Worm (Caenorhabditis elegans) whole organism, L4 larva: ENCODE measurements around the gene C14A4.7.
A peak's percentile ranks its signal among the peaks of the same experiment; 100 is the strongest.

ENCODE experiments used
- F49E8.2 ChIP-seq: sonication (generic microtip); optimal IDR thresholded peaks from 2 replicates; lab custom pipeline; 2016; ENCODE audit warnings: missing compliant biosample characterization, mild to moderate bottlenecking, missing genetic modification characterization, borderline replicate concordance
- T20F7.1 ChIP-seq: fragments of 200-800 bp; sonication (Bioruptor generic); optimal IDR thresholded peaks from 2 replicates; lab custom pipeline; 2018; ENCODE audit warnings: mild to moderate bottlenecking, missing genetic modification characterization, missing compliant biosample characterization
- T26A8.4 ChIP-seq: fragments of 200-800 bp; sonication (Bioruptor generic); IDR thresholded peaks from 2 replicates; pipeline ENCODE4 v1.3.6; 2022; ENCODE audit warnings: missing genetic modification characterization, missing compliant biosample characterization
- Y105C5A.15 ChIP-seq: fragments of 200-800 bp; sonication (Bioruptor generic); IDR thresholded peaks from 2 replicates; pipeline ENCODE4 v1.3.6; 2022; ENCODE audit warnings: missing genetic modification characterization, missing compliant biosample characterization
- Y5F2A.4 ChIP-seq: fragments of 200-800 bp; sonication (Bioruptor generic); optimal IDR thresholded peaks from 2 replicates; lab custom pipeline; 2018; ENCODE audit warnings: mild to moderate bottlenecking, missing genetic modification characterization, missing compliant biosample characterization
- aha-1 ChIP-seq: fragments of 150-350 bp; peaks from one replicate; lab custom pipeline; 2014; ENCODE audit warnings: missing biosample characterization, missing genetic modification characterization
- ama-1 ChIP-seq: fragments of 150-350 bp; optimal IDR thresholded peaks from 2 replicates; lab custom pipeline; 2014; ENCODE audit warnings: inconsistent platforms, mixed read lengths
- arid-1 ChIP-seq: fragments of 200-800 bp; sonication (Bioruptor generic); conservative IDR thresholded peaks from 2 replicates; pipeline ENCODE4 v1.3.6; 2022; ENCODE audit warnings: missing genetic modification reagents, missing genetic modification characterization, missing compliant biosample characterization
- attf-4 ChIP-seq: sonication (generic microtip); optimal IDR thresholded peaks from 3 replicates; lab custom pipeline; 2017; ENCODE audit warnings: missing biosample characterization, missing genetic modification characterization
- ceh-28 ChIP-seq: fragments of 150-350 bp; optimal IDR thresholded peaks from 2 replicates; lab custom pipeline; 2014; ENCODE audit warnings: missing biosample characterization, missing genetic modification reagents, missing genetic modification characterization
- ces-1 ChIP-seq: fragments of 150-350 bp; sonication (generic microtip); optimal IDR thresholded peaks from 4 replicates; lab custom pipeline; 2014; ENCODE audit warnings: missing biosample characterization, missing genetic modification reagents, missing genetic modification characterization
- daf-8 ChIP-seq: fragments of 200-800 bp; sonication (Bioruptor generic); IDR thresholded peaks from 2 replicates; pipeline ENCODE4 v1.3.6; 2022; ENCODE audit warnings: missing genetic modification characterization, missing compliant biosample characterization
- dmd-8 ChIP-seq: fragments of 200-800 bp; sonication (Bioruptor generic); IDR thresholded peaks from 2 replicates; pipeline ENCODE4 v1.3.6; 2022; ENCODE audit warnings: missing genetic modification characterization, missing compliant biosample characterization
- egl-43 ChIP-seq: fragments of 200-800 bp; sonication (Bioruptor generic); IDR thresholded peaks from 2 replicates; pipeline ENCODE4 v1.3.6; 2022; ENCODE audit warnings: missing genetic modification reagents, missing genetic modification characterization, missing compliant biosample characterization
- hif-1 ChIP-seq, 2 experiments: sonication (generic microtip); optimal IDR thresholded peaks; 2 replicates each; lab custom pipeline; 2016 to 2017; ENCODE audit warnings: missing compliant biosample characterization in 2 of 2, missing genetic modification characterization in 2 of 2, missing genetic modification reagents in 2 of 2, missing genotype in 2 of 2, mild to moderate bottlenecking in 1 of 2
- hlh-11 ChIP-seq: fragments of 200-800 bp; sonication (Bioruptor generic); optimal IDR thresholded peaks from 2 replicates; lab custom pipeline; 2018; ENCODE audit warnings: mild to moderate bottlenecking, missing genetic modification characterization, missing compliant biosample characterization
- hlh-30 ChIP-seq: sonication (generic microtip); optimal IDR thresholded peaks from 2 replicates; lab custom pipeline; 2017; ENCODE audit warnings: antibody characterized with exemption, mild to moderate bottlenecking, missing genetic modification characterization, missing compliant biosample characterization; ENCODE audit not compliant: insufficient read depth
- hmg-1.1 ChIP-seq: fragments of 200-800 bp; sonication (Bioruptor generic); IDR thresholded peaks from 2 replicates; pipeline ENCODE4 v1.3.6; 2022; ENCODE audit warnings: missing genetic modification reagents, missing genetic modification characterization, missing compliant biosample characterization
- jun-1 ChIP-seq: fragments of 150-350 bp; optimal IDR thresholded peaks from 2 replicates; lab custom pipeline; 2014; ENCODE audit warnings: missing biosample characterization, missing genetic modification reagents, missing genetic modification characterization
- lim-7 ChIP-seq: fragments of 200-800 bp; sonication (Bioruptor generic); IDR thresholded peaks from 2 replicates; pipeline ENCODE4 v1.3.6; 2022; ENCODE audit warnings: missing genetic modification characterization, missing compliant biosample characterization
- lin-1 ChIP-seq: fragments of 200-800 bp; sonication (Bioruptor generic); IDR thresholded peaks from 2 replicates; pipeline ENCODE4 v1.3.6; 2022; ENCODE audit warnings: missing genetic modification reagents, missing genetic modification characterization, missing compliant biosample characterization
- lin-13 ChIP-seq: fragments of 150-350 bp; optimal IDR thresholded peaks from 2 replicates; lab custom pipeline; 2014; ENCODE audit warnings: missing biosample characterization, missing genetic modification reagents, missing genetic modification characterization
- lin-39 ChIP-seq: fragments of 150-350 bp; optimal IDR thresholded peaks from 2 replicates; lab custom pipeline; 2014; ENCODE audit warnings: missing biosample characterization, missing genetic modification reagents, missing genetic modification characterization
- lsy-2 ChIP-seq, 2 experiments: fragments of 150-350 bp in 1 of 2; sonication (generic microtip) in 1 of 2; optimal IDR thresholded peaks; 2 replicates each; lab custom pipeline; 2014 to 2017; ENCODE audit warnings: missing biosample characterization in 2 of 2, missing genetic modification characterization in 2 of 2
- mdt-29 ChIP-seq: fragments of 200-800 bp; sonication (Bioruptor generic); IDR thresholded peaks from 2 replicates; pipeline ENCODE4 v1.3.6; 2022; ENCODE audit warnings: missing genetic modification reagents, missing genetic modification characterization, missing compliant biosample characterization
- mep-1 ChIP-seq: fragments of 150-350 bp; sonication (generic microtip); optimal IDR thresholded peaks from 3 replicates; lab custom pipeline; 2014; ENCODE audit warnings: missing biosample characterization, missing genetic modification characterization
- mes-2 ChIP-seq: sonication (generic microtip); optimal IDR thresholded peaks from 2 replicates; lab custom pipeline; 2016; ENCODE audit warnings: missing genotype, mild to moderate bottlenecking, missing genetic modification characterization, missing compliant biosample characterization; ENCODE audit not compliant: poor library complexity, severe bottlenecking
- mxl-3 ChIP-seq: fragments of 200-800 bp; sonication (Bioruptor generic); optimal IDR thresholded peaks from 2 replicates; lab custom pipeline; 2018; ENCODE audit warnings: mild to moderate bottlenecking, missing genetic modification characterization, missing compliant biosample characterization
- nhr-11 ChIP-seq: fragments of 150-350 bp; optimal IDR thresholded peaks from 2 replicates; lab custom pipeline; 2014; ENCODE audit warnings: missing biosample characterization, missing genetic modification characterization
- nhr-111 ChIP-seq: fragments of 200-800 bp; sonication (Bioruptor generic); optimal IDR thresholded peaks from 2 replicates; lab custom pipeline; 2018; ENCODE audit warnings: mild to moderate bottlenecking, missing genetic modification characterization, missing compliant biosample characterization
- nhr-25 ChIP-seq: sonication (generic microtip); optimal IDR thresholded peaks from 2 replicates; lab custom pipeline; 2017; ENCODE audit warnings: missing genetic modification characterization, mild to moderate bottlenecking, missing compliant biosample characterization, antibody characterized with exemption, moderate library complexity, borderline replicate concordance; ENCODE audit not compliant: insufficient read depth
- nhr-48 ChIP-seq: sonication (generic microtip); optimal IDR thresholded peaks from 2 replicates; lab custom pipeline; 2016; ENCODE audit warnings: mild to moderate bottlenecking, missing genetic modification characterization, missing compliant biosample characterization
- nhr-6 ChIP-seq: fragments of 150-350 bp; optimal IDR thresholded peaks from 2 replicates; lab custom pipeline; 2014; ENCODE audit warnings: missing biosample characterization, missing genetic modification characterization
- nhr-77 ChIP-seq: fragments of 150-350 bp; optimal IDR thresholded peaks from 2 replicates; lab custom pipeline; 2014; ENCODE audit warnings: missing biosample characterization, missing genetic modification characterization
- pha-4 ChIP-seq, 2 experiments: fragments of 150-350 bp in 1 of 2; fragments of 200-800 bp in 1 of 2; sonication (Bioruptor generic) in 1 of 2; IDR thresholded peaks in 1 of 2; optimal IDR thresholded peaks in 1 of 2; 2 replicates each; pipeline versions ENCODE4 v1.3.6 to Lab custom; 2014 to 2022; ENCODE audit warnings: missing genetic modification characterization in 2 of 2, missing genetic modification reagents in 2 of 2, missing biosample characterization in 1 of 2, missing compliant biosample characterization in 1 of 2
- php-3 ChIP-seq: fragments of 200-800 bp; sonication (Bioruptor generic); IDR thresholded peaks from 2 replicates; pipeline ENCODE4 v1.3.6; 2022; ENCODE audit warnings: missing genetic modification reagents, missing genetic modification characterization, missing compliant biosample characterization
- rbr-2 ChIP-seq: sonication (generic microtip); optimal IDR thresholded peaks from 2 replicates; lab custom pipeline; 2016; ENCODE audit warnings: missing genotype, missing genetic modification characterization, missing compliant biosample characterization
- set-16 ChIP-seq: fragments of 200-800 bp; sonication (Bioruptor generic); IDR thresholded peaks from 2 replicates; pipeline ENCODE4 v1.3.6; 2022; ENCODE audit warnings: missing genetic modification reagents, missing genetic modification characterization, missing compliant biosample characterization
- snpc-4 ChIP-seq: fragments of 150-350 bp; optimal IDR thresholded peaks from 2 replicates; lab custom pipeline; 2014; ENCODE audit warnings: missing biosample characterization, missing genetic modification characterization
- tra-1 ChIP-seq: fragments of 200-800 bp; sonication (Bioruptor generic); IDR thresholded peaks from 2 replicates; pipeline ENCODE4 v1.3.6; 2022; ENCODE audit warnings: missing genetic modification reagents, missing genetic modification characterization, missing compliant biosample characterization
- unc-62 ChIP-seq, 3 experiments: fragments of 150-350 bp in 1 of 3; sonication (generic microtip); optimal IDR thresholded peaks in 2 of 3; peaks in 1 of 3; 1 replicate in 1 of 3; 2 replicates in 2 of 3; lab custom pipeline; 2014 to 2017; ENCODE audit warnings: missing biosample characterization in 3 of 3, missing genetic modification characterization in 3 of 3, missing genetic modification reagents in 3 of 3, missing genotype in 1 of 3
- zip-11 ChIP-seq: fragments of 200-800 bp; sonication (Bioruptor generic); IDR thresholded peaks from 2 replicates; pipeline ENCODE4 v1.3.6; 2022; ENCODE audit warnings: missing genetic modification characterization, missing compliant biosample characterization
- ztf-11 ChIP-seq: fragments of 150-350 bp; optimal IDR thresholded peaks from 2 replicates; lab custom pipeline; 2014; ENCODE audit warnings: missing biosample characterization, missing genetic modification characterization
- ztf-7 ChIP-seq: fragments of 150-350 bp; optimal IDR thresholded peaks from 2 replicates; lab custom pipeline; 2014; ENCODE audit warnings: missing biosample characterization, missing genetic modification characterization

Gene C14A4.7

DNA sequence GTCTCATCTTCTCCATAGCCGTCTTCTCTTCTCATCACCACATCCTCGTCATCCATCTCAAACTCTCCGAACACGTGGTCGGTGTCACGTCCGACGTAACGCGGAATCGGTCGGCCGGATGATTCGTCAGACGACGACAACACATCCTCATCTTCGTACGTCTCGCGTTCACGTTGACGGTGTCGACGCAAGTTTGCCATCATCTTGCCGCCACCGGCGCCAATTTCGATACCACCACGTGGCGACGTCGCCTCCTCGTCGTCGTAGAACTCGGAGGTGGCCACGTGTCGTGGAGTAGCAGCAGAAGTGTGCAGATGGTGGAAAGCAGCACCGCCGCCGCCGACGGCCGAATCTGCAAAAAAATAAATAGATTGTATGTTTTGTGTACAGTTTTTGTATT lies 49.1 kb downstream of the C14A4.7 start (continued):
- TF ChIP-seq lim-7 (GFP tag; lab: Robert Waterston, UW) (peak; percentile 54), Y105C5A.15 (GFP tag; lab: Robert Waterston, UW) (no peak)

DNA sequence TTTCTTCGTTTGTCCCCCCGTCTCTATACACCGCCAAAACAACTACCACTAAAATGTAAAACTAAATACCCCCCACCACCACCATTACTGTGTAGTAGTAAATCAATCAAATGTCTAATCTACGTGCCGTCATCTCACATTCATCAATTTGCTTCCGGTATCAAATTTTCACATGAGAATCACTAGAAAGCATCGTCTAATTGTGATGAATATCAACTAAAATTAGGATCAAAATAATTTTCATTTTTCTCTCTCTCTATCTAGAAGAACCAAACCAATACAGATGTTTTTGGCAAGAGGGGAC lies 49.6 kb downstream of the C14A4.7 start:
- TF ChIP-seq hlh-11 (tag; lab: Kevin White, UChicago): no peak
- TF ChIP-seq snpc-4: no peak
- TF ChIP-seq hmg-1.1 (GFP tag; lab: Robert Waterston, UW): no peak
- TF ChIP-seq daf-8 (GFP tag; lab: Robert Waterston, UW): no peak
- TF ChIP-seq zip-11 (GFP tag; lab: Robert Waterston, UW): no peak
- peak; percentile 57 for TF ChIP-seq ama-1
- TF ChIP-seq lsy-2 (tag; optimal IDR thresholded peaks at IDR 0.05; lab: Kevin White, UChicago): peak in 1 of 2 experiments; percentile 19
- TF ChIP-seq lin-39 (tag; lab: Kevin White, UChicago): no peak
- no peak for TF ChIP-seq nhr-111 (GFP tag; lab: Kevin White, UChicago)
- no peak for TF ChIP-seq hlh-30 (tag; lab: Kevin White, UChicago)
- TF ChIP-seq ztf-11 (tag; lab: Kevin White, UChicago): no peak
- peak; percentile 18 for TF ChIP-seq mep-1 (tag; lab: Kevin White, UChicago)
- no peak for TF ChIP-seq T26A8.4 (GFP tag; lab: Robert Waterston, UW)
- TF ChIP-seq unc-62 (GFP tag; optimal IDR thresholded peaks at IDR 0.05 in 1 of 2; lab: Kevin White, UChicago): peak in 1 of 2 experiments; percentile 69
- no peak for TF ChIP-seq unc-62 (tag; optimal IDR thresholded peaks at IDR 0.05; lab: Kevin White, UChicago)
- TF ChIP-seq F49E8.2: no peak
- peak; percentile 20 for TF ChIP-seq nhr-25 (tag; lab: Kevin White, UChicago)
- no peak for TF ChIP-seq pha-4 (GFP tag; IDR thresholded peaks at IDR 0.05; lab: Robert Waterston, UW)
- no peak for TF ChIP-seq pha-4 (tag; optimal IDR thresholded peaks at IDR 0.05; lab: Kevin White, UChicago)
- TF ChIP-seq mdt-29 (GFP tag; lab: Robert Waterston, UW): no peak
- TF ChIP-seq set-16: no peak
- no peak for TF ChIP-seq jun-1 (tag; lab: Kevin White, UChicago)
- no peak for TF ChIP-seq ces-1 (GFP tag; lab: Kevin White, UChicago)
- no peak for TF ChIP-seq aha-1
- TF ChIP-seq lin-13 (GFP tag; lab: Kevin White, UChicago): peak; percentile 21
- TF ChIP-seq T20F7.1 (GFP tag; lab: Kevin White, UChicago): peak; percentile 39
- no peak for TF ChIP-seq ceh-28
- TF ChIP-seq Y5F2A.4 (GFP tag; lab: Kevin White, UChicago): no peak
- TF ChIP-seq arid-1 (GFP tag; lab: Robert Waterston, UW): no peak
- peak; percentile 22 for TF ChIP-seq nhr-77 (tag; lab: Kevin White, UChicago)

DNA sequence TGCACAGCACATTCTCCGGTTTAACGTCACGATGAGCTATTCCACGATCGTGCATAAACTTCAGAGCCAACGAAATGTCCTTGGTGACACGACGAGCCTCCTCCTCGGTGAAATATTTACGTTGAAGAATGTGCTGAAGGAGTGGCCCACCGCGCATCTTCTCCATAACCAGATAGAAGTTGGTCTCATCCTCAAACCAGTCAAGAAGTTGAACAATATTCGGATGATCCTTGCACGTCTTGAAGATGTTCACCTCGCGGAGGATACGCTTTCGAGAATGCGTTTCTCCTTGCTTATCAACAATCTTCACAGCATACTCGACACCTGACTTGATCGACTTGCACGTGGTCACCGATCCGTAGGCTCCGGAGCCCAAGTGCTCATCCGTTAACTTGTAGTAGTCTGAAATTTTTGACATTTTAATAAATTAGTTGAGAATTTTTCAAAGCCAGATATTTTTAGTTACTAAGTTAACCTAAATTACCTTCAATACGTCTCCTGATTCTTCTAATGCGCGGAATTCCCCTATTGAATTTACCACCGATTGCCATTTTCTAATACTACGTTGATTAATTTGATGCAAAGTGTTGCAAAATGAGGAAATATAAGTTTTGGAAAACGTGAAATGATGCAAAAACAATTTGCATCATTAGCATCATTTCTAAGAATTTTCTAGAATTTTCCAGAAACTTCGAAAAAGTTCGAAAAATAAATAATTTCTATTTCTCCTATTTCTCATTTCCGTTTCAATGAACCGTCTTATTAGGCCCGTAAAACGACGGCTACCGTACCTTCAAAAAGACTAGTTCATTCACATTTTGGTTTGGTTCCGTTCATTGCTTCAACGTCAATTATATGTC lies 50.2 kb downstream of the C14A4.7 start:
- TF ChIP-seq mes-2 (peak; percentile 26), nhr-77 (tag; lab: Kevin White, UChicago) (no peak), hif-1 (tag; optimal IDR thresholded peaks at IDR 0.05; lab: Kevin White, UChicago) (no peak), rbr-2 (tag; lab: Kevin White, UChicago) (no peak), zip-11 (GFP tag; lab: Robert Waterston, UW) (no peak), nhr-11 (tag; lab: Kevin White, UChicago) (peak; percentile 46), php-3 (peak; percentile 35; the same call in 1 of the 2 replicates), hlh-11 (tag; lab: Kevin White, UChicago) (no peak), pha-4 (GFP tag; IDR thresholded peaks at IDR 0.05; lab: Robert Waterston, UW) (no peak), pha-4 (tag; optimal IDR thresholded peaks at IDR 0.05; lab: Kevin White, UChicago) (no peak), dmd-8 (GFP tag; lab: Robert Waterston, UW) (peak; percentile 10; the same call in 1 of the 2 replicates), nhr-48 (tag; lab: Kevin White, UChicago) (no peak), ama-1 (peak; percentile 28), attf-4 (tag; lab: Kevin White, UChicago) (no peak), aha-1 (peak; percentile 98), nhr-6 (tag; lab: Kevin White, UChicago) (no peak), T26A8.4 (GFP tag; lab: Robert Waterston, UW) (peak; percentile 54; the same call in 1 of the 2 replicates), mxl-3 (GFP tag; lab: Kevin White, UChicago) (peak; percentile 3), unc-62 (GFP tag; optimal IDR thresholded peaks at IDR 0.05 in 1 of 2; lab: Kevin White, UChicago) (no peak), unc-62 (tag; optimal IDR thresholded peaks at IDR 0.05; lab: Kevin White, UChicago) (no peak), lin-1 (GFP tag; lab: Robert Waterston, UW) (0 out of 2 replicates have a peak, but pooled peaks have one; percentile 18), lim-7 (GFP tag; lab: Robert Waterston, UW) (peak; percentile 21; the same call in 1 of the 2 replicates), egl-43 (GFP tag; lab: Robert Waterston, UW) (peak; percentile 62; the same call in 1 of the 2 replicates), ztf-7 (tag; lab: Kevin White, UChicago) (peak; percentile 4), tra-1 (GFP tag; lab: Robert Waterston, UW) (peak; percentile 41; the same call in 1 of the 2 replicates)
